Fruit fly (Drosophila melanogaster): ENCODE measurements around the gene Irk3.
A peak's percentile ranks its signal among the peaks of the same experiment; 100 is the strongest.

The Irk3 gene

dm6 chr2L:18665952-18666606 is 47.5 kb downstream of the Irk3 start (continued):
- TF ChIP-seq Meics (GFP tag; optimal IDR thresholded peaks at IDR 0.05) (peak; percentile 49), Neu2 (GFP tag; optimal IDR thresholded peaks at IDR 0.05; ENCODE audit: borderline replicate concordance) (no peak), CG6765 (GFP tag; optimal IDR thresholded peaks at IDR 0.05) (no peak), lab (GFP tag; optimal IDR thresholded peaks at IDR 0.05) (peak; percentile 9), CG30403 (GFP tag; optimal IDR thresholded peaks at IDR 0.05) (peak; percentile 60), Bgb (GFP tag; IDR thresholded peaks at IDR 0.05; ENCODE audit: partially characterized antibody) (peak; percentile 65), B-H1 (GFP tag; IDR thresholded peaks at IDR 0.05) (no peak), stc (GFP tag; IDR thresholded peaks at IDR 0.05) (no peak), kay (GFP tag; optimal IDR thresholded peaks at IDR 0.05) (no peak), zfh1 (GFP tag; IDR thresholded peaks at IDR 0.05) (peak; percentile 71; the same call in 2 of the 3 replicates), psq (GFP tag; optimal IDR thresholded peaks at IDR 0.05) (no peak), ato (GFP tag; IDR thresholded peaks at IDR 0.05; ENCODE audit: partially characterized antibody) (no peak), Aef1 (GFP tag; IDR thresholded peaks at IDR 0.05) (peak; percentile 47; the same call in 2 of the 3 replicates), CG12299 (tag; optimal IDR thresholded peaks at IDR 0.05) (no peak), CG7745 (tag; optimal IDR thresholded peaks at IDR 0.05) (no peak), CG4424 (GFP tag; optimal IDR thresholded peaks at IDR 0.05) (peak; percentile 34), onecut (GFP tag; IDR thresholded peaks at IDR 0.05) (no peak), CG7372 (GFP tag; IDR thresholded peaks at IDR 0.05) (peak; percentile 53; the same call in 1 of the 2 replicates), zfh2 (GFP tag; optimal IDR thresholded peaks at IDR 0.05) (peak; percentile 7), CG8478 (optimal IDR thresholded peaks at IDR 0.05) (no peak), bowl (GFP tag; IDR thresholded peaks at IDR 0.05) (no peak), sob (GFP tag; IDR thresholded peaks at IDR 0.05) (peak; percentile 28; the same call in 1 of the 2 replicates), CG18619 (GFP tag; optimal IDR thresholded peaks at IDR 0.05) (peak; percentile 19), ash1 (GFP tag; optimal IDR thresholded peaks at IDR 0.05) (no peak), Sox102F (GFP tag; optimal IDR thresholded peaks at IDR 0.05) (peak; percentile 57), zen (tag; optimal IDR thresholded peaks at IDR 0.05) (peak; percentile 71), CG14710 (tag; optimal IDR thresholded peaks at IDR 0.05) (peak; percentile 92), Trl (optimal IDR thresholded peaks at IDR 0.05) (no peak), Trl (GFP tag; optimal IDR thresholded peaks at IDR 0.05) (peak; percentile 45), CG5245 (GFP tag; optimal IDR thresholded peaks at IDR 0.05) (peak; percentile 56), CG18599 (GFP tag; optimal IDR thresholded peaks at IDR 0.05) (no peak), MESR4 (GFP tag; optimal IDR thresholded peaks at IDR 0.05) (no peak), CG16813 (GFP tag; IDR thresholded peaks at IDR 0.05; ENCODE audit: partially characterized antibody) (peak; percentile 57; the same call in 2 of the 3 replicates), CG17186 (GFP tag; optimal IDR thresholded peaks at IDR 0.05) (no peak), dmrt99B (tag; optimal IDR thresholded peaks at IDR 0.05) (no peak), Med (GFP tag) (peak; percentile 92), dm (GFP tag; optimal IDR thresholded peaks at IDR 0.05) (peak; percentile 25), Dref (GFP tag; IDR thresholded peaks at IDR 0.05) (no peak), Nf-YC (tag; optimal IDR thresholded peaks at IDR 0.05) (no peak), exex (tag; optimal IDR thresholded peaks at IDR 0.05) (no peak), Eip74EF (GFP tag; optimal IDR thresholded peaks at IDR 0.05) (no peak), CG42726 (GFP tag; IDR thresholded peaks at IDR 0.05; ENCODE audit: partially characterized antibody) (peak; percentile 77), CG10147 (GFP tag; optimal IDR thresholded peaks at IDR 0.05) (no peak), CG33557 (GFP tag; optimal IDR thresholded peaks at IDR 0.05) (no peak), MBD-R2 (GFP tag; IDR thresholded peaks at IDR 0.05) (peak; percentile 52), jing (GFP tag; optimal IDR thresholded peaks at IDR 0.05) (no peak), Dek (tag; optimal IDR thresholded peaks at IDR 0.05) (peak; percentile 8), CoRest (tag; optimal IDR thresholded peaks at IDR 0.05) (peak; percentile 63), CG17829 (tag; optimal IDR thresholded peaks at IDR 0.05) (peak; percentile 63), CG32772 (GFP tag; IDR thresholded peaks at IDR 0.05) (peak; percentile 59)

Measured in whole organism, embryonic.